Worm (Caenorhabditis elegans): Measurements from ENCODE around the gene nlf-1.

Gene nlf-1

ce11 chrX:975236-975535, 42.2 kb downstream of the nlf-1 start:
- no peak for TF ChIP-seq sox-4 (tag; optimal IDR thresholded peaks at IDR 0.05)
- TF ChIP-seq nhr-76 (tag; optimal IDR thresholded peaks at IDR 0.05), result no peak
- no peak for TF ChIP-seq nhr-19 (GFP tag; conservative IDR thresholded peaks at IDR 0.05)
- TF ChIP-seq C16A3.4 (tag; optimal IDR thresholded peaks at IDR 0.05), result no peak

ce11 chrX:974499-975235, 42.7 kb downstream of the nlf-1 start, which contains the start of gene vps-45:
Gene vps-45 (minus strand): TSS chrX:974848.
- TF ChIP-seq alr-1 (tag; optimal IDR thresholded peaks at IDR 0.05; ENCODE audit: borderline replicate concordance), result no peak
- peak in 1 of 2 experiments; percentile 11 for TF ChIP-seq mdl-1 (tag; optimal IDR thresholded peaks at IDR 0.05)
- no peak for TF ChIP-seq ztf-11 (tag; optimal IDR thresholded peaks at IDR 0.05)
- TF ChIP-seq unc-86 (tag; optimal IDR thresholded peaks at IDR 0.05), result peak; percentile 14
- no peak for TF ChIP-seq nhr-90 (tag; optimal IDR thresholded peaks at IDR 0.05; ENCODE audit: poor library complexity)
- TF ChIP-seq isw-1 (GFP tag; IDR thresholded peaks at IDR 0.05), result peak; percentile 11; the same call in 1 of the 2 replicates
- peak; percentile 57 for TF ChIP-seq dsc-1 (tag; optimal IDR thresholded peaks at IDR 0.05)
- TF ChIP-seq lin-14 (GFP tag; optimal IDR thresholded peaks at IDR 0.05), result peak; percentile 70
- TF ChIP-seq skn-1 (tag; optimal IDR thresholded peaks at IDR 0.05), result peak; percentile 67
- TF ChIP-seq sox-4 (tag; optimal IDR thresholded peaks at IDR 0.05), result no peak
- no peak for TF ChIP-seq F16B12.6 (tag; optimal IDR thresholded peaks at IDR 0.05)
- peak; percentile 42 for TF ChIP-seq nhr-71 (tag; optimal IDR thresholded peaks at IDR 0.05)
- TF ChIP-seq snu-23 (GFP tag; optimal IDR thresholded peaks at IDR 0.05), result peak; percentile 65
- TF ChIP-seq ceh-82 (tag; optimal IDR thresholded peaks at IDR 0.05), result peak in 2 of 3 experiments; percentile 12 to 60
- TF ChIP-seq nhr-85 (tag), result peak; percentile 62
- TF ChIP-seq aly-2 (tag; optimal IDR thresholded peaks at IDR 0.05), result no peak
- peak in 1 of 3 experiments; percentile 25 for TF ChIP-seq dpl-1 (GFP tag; optimal IDR thresholded peaks at IDR 0.05)
- no peak for TF ChIP-seq snpc-4 (tag; optimal IDR thresholded peaks at IDR 0.05)
- peak; percentile 14 to 36 for TF ChIP-seq lin-35 (GFP tag; optimal IDR thresholded peaks at IDR 0.05)
- peak; percentile 74 for TF ChIP-seq rnt-1 (tag; optimal IDR thresholded peaks at IDR 0.05)
- no peak for TF ChIP-seq unc-62 (GFP tag; optimal IDR thresholded peaks at IDR 0.05)
- TF ChIP-seq nhr-47 (tag; optimal IDR thresholded peaks at IDR 0.05), result peak; percentile 34
- no peak for TF ChIP-seq nhr-76 (tag; optimal IDR thresholded peaks at IDR 0.05)
- no peak for TF ChIP-seq fkh-8 (tag; optimal IDR thresholded peaks at IDR 0.05)
- TF ChIP-seq swsn-7 (tag; optimal IDR thresholded peaks at IDR 0.05), result peak; percentile 38
- peak; percentile 26 for TF ChIP-seq C16A3.4 (tag; optimal IDR thresholded peaks at IDR 0.05)
- peak; percentile 29 for TF ChIP-seq egl-13 (tag; optimal IDR thresholded peaks at IDR 0.05)
- TF ChIP-seq vab-15 (tag; optimal IDR thresholded peaks at IDR 0.05), result no peak
- peak; percentile 29 for TF ChIP-seq xbp-1 (tag; optimal IDR thresholded peaks at IDR 0.05)
- peak; percentile 24 to 56 for TF ChIP-seq lsy-2 (tag; optimal IDR thresholded peaks at IDR 0.05)
- peak; percentile 8 for TF ChIP-seq elt-2 (tag; optimal IDR thresholded peaks at IDR 0.05)
- TF ChIP-seq nhr-20 (tag; optimal IDR thresholded peaks at IDR 0.05), result peak; percentile 14
- no peak for TF ChIP-seq C04F5.9 (tag; optimal IDR thresholded peaks at IDR 0.05)
- TF ChIP-seq efl-1 (optimal IDR thresholded peaks at IDR 0.05), result peak; percentile 3 to 6
- TF ChIP-seq efl-1 (GFP tag; optimal IDR thresholded peaks at IDR 0.05 in 1 of 2), result no peak
- peak; percentile 44 for TF ChIP-seq mep-1 (tag; optimal IDR thresholded peaks at IDR 0.05)
- TF ChIP-seq pqm-1 (tag; optimal IDR thresholded peaks at IDR 0.05), result no peak
- no peak for TF ChIP-seq ceh-63 (GFP tag; optimal IDR thresholded peaks at IDR 0.05)
- no peak for TF ChIP-seq nhr-77 (tag; optimal IDR thresholded peaks at IDR 0.05)
- no peak for TF ChIP-seq hlh-4 (tag; optimal IDR thresholded peaks at IDR 0.05)
- no peak for TF ChIP-seq lin-39 (tag; optimal IDR thresholded peaks at IDR 0.05)
- TF ChIP-seq tbx-2 (tag; optimal IDR thresholded peaks at IDR 0.05), result peak; percentile 43
